Worm (Caenorhabditis elegans): ENCODE results near the gene srx-117.

The srx-117 gene

ce11 chrV:5684534-5684933 is 40.3 kb downstream of the srx-117 start, which contains the start of the genes hmgs-1 and F25B4.4 (continued):
- TF ChIP-seq ets-5 (GFP tag; IDR thresholded peaks at IDR 0.05) (no peak), fkh-10 (GFP tag; optimal IDR thresholded peaks at IDR 0.05) (peak; percentile 79), egl-27 (tag; optimal IDR thresholded peaks at IDR 0.05) (peak in 1 of 2 experiments; percentile 28), nhr-12 (tag; optimal IDR thresholded peaks at IDR 0.05) (no peak), pag-3 (tag; optimal IDR thresholded peaks at IDR 0.05; ENCODE audit: borderline replicate concordance, insufficient read depth) (peak; percentile 35), unc-98 (GFP tag; IDR thresholded peaks at IDR 0.05) (peak; percentile 28; the same call in 1 of the 2 replicates), nhr-237 (tag; optimal IDR thresholded peaks at IDR 0.05) (peak; percentile 65), mep-1 (tag; optimal IDR thresholded peaks at IDR 0.05) (peak; percentile 95), aha-1 (tag; optimal IDR thresholded peaks at IDR 0.05) (peak; percentile 28), ceh-8 (GFP tag; optimal IDR thresholded peaks at IDR 0.05) (peak; percentile 81), ces-1 (GFP tag; optimal IDR thresholded peaks at IDR 0.05) (no peak), dsc-1 (tag; optimal IDR thresholded peaks at IDR 0.05) (peak; percentile 89), grh-1 (GFP tag; IDR thresholded peaks at IDR 0.05) (peak; percentile 75), rnt-1 (tag; optimal IDR thresholded peaks at IDR 0.05) (peak; percentile 94), ama-1 (optimal IDR thresholded peaks at IDR 0.05) (peak; percentile 53), tbx-2 (tag; optimal IDR thresholded peaks at IDR 0.05) (peak; percentile 87), irx-1 (tag; optimal IDR thresholded peaks at IDR 0.05) (peak; percentile 82), nhr-19 (GFP tag; conservative IDR thresholded peaks at IDR 0.05) (peak; percentile 90), nhr-84 (tag; optimal IDR thresholded peaks at IDR 0.05) (no peak), mef-2 (tag; optimal IDR thresholded peaks at IDR 0.05) (peak; percentile 76), C34B4.2 (tag; optimal IDR thresholded peaks at IDR 0.05) (no peak), fkh-4 (tag; optimal IDR thresholded peaks at IDR 0.05; ENCODE audit: borderline replicate concordance) (peak; percentile 68), zag-1 (tag; optimal IDR thresholded peaks at IDR 0.05) (peak; percentile 21), efl-1 (optimal IDR thresholded peaks at IDR 0.05) (peak; percentile 92 to 93), efl-1 (GFP tag; optimal IDR thresholded peaks at IDR 0.05 in 1 of 2) (peak; percentile 82 to 98), aly-2 (tag; optimal IDR thresholded peaks at IDR 0.05) (peak; percentile 89), ztf-11 (tag; optimal IDR thresholded peaks at IDR 0.05) (peak in 1 of 2 experiments; percentile 73), dpl-1 (GFP tag; optimal IDR thresholded peaks at IDR 0.05) (peak; percentile 84 to 86 (median 86)), nhr-20 (tag; optimal IDR thresholded peaks at IDR 0.05) (peak; percentile 94), elt-2 (tag; optimal IDR thresholded peaks at IDR 0.05) (peak; percentile 25), hlh-4 (tag; optimal IDR thresholded peaks at IDR 0.05) (no peak), sptf-1 (tag; optimal IDR thresholded peaks at IDR 0.05) (no peak), blmp-1 (tag; optimal IDR thresholded peaks at IDR 0.05) (no peak), nhr-28 (tag; optimal IDR thresholded peaks at IDR 0.05) (no peak), unc-62 (GFP tag; optimal IDR thresholded peaks at IDR 0.05) (no peak), ceh-63 (GFP tag; optimal IDR thresholded peaks at IDR 0.05) (no peak), F16B12.6 (tag; optimal IDR thresholded peaks at IDR 0.05) (peak; percentile 68), nhr-11 (tag; optimal IDR thresholded peaks at IDR 0.05) (peak; percentile 84), xbp-1 (tag; optimal IDR thresholded peaks at IDR 0.05) (peak; percentile 93), lin-15B (tag; optimal IDR thresholded peaks at IDR 0.05) (peak; percentile 92), lin-14 (GFP tag; optimal IDR thresholded peaks at IDR 0.05) (peak; percentile 93), isw-1 (GFP tag; IDR thresholded peaks at IDR 0.05) (peak; percentile 89), nhr-71 (tag; optimal IDR thresholded peaks at IDR 0.05) (peak; percentile 95), mdl-1 (tag; optimal IDR thresholded peaks at IDR 0.05) (peak in 1 of 2 experiments; percentile 83), snu-23 (GFP tag; optimal IDR thresholded peaks at IDR 0.05) (peak; percentile 96), fkh-8 (tag; optimal IDR thresholded peaks at IDR 0.05) (peak; percentile 90), ceh-90 (tag; optimal IDR thresholded peaks at IDR 0.05) (peak; percentile 59), nhr-47 (tag; optimal IDR thresholded peaks at IDR 0.05) (peak; percentile 94), efl-3 (GFP tag; optimal IDR thresholded peaks at IDR 0.05) (no peak), Y116A8C.19 (tag; optimal IDR thresholded peaks at IDR 0.05; ENCODE audit: borderline replicate concordance) (no peak), tlp-1 (tag; optimal IDR thresholded peaks at IDR 0.05) (no peak), egl-13 (tag; optimal IDR thresholded peaks at IDR 0.05) (peak; percentile 74), lin-35 (GFP tag; optimal IDR thresholded peaks at IDR 0.05) (peak; percentile 89 to 93), C04F5.9 (tag; optimal IDR thresholded peaks at IDR 0.05) (peak; percentile 67)
